Worm (Caenorhabditis elegans): ENCODE measurements around the gene igcm-2.

- TF ChIP-seq ztf-23 (GFP tag; IDR thresholded peaks at IDR 0.05) (0 out of 2 replicates have a peak, but pooled peaks have one; percentile 27), med-1 (GFP tag; optimal IDR thresholded peaks at IDR 0.05; ENCODE audit: insufficient read depth) (no peak), flt-1 (GFP tag; IDR thresholded peaks at IDR 0.05) (peak; percentile 75), ref-1 (GFP tag; conservative IDR thresholded peaks at IDR 0.05) (no peak), T22C8.4 (GFP tag; IDR thresholded peaks at IDR 0.05) (no peak), klf-2 (GFP tag; conservative IDR thresholded peaks at IDR 0.05) (no peak), ztf-29 (GFP tag; IDR thresholded peaks at IDR 0.05) (no peak), cog-1 (tag; optimal IDR thresholded peaks at IDR 0.05) (peak; percentile 67)
Measured at ce11 chrX:6378363-6378762, 13.0 kb downstream of the igcm-2 start.
